Worm (Caenorhabditis elegans): ENCODE measurements around the gene lys-1.
A peak's percentile ranks its signal among the peaks of the same experiment; 100 is the strongest.

Gene lys-1

ce11 chrV:10246443-10246885 is 31.2 kb upstream of the lys-1 start (continued):
- TF ChIP-seq lin-13 (GFP tag; optimal IDR thresholded peaks at IDR 0.05) (peak; percentile 13), skn-1 (tag; optimal IDR thresholded peaks at IDR 0.05) (no peak), fkh-8 (tag; optimal IDR thresholded peaks at IDR 0.05) (peak; percentile 89), swsn-7 (tag; optimal IDR thresholded peaks at IDR 0.05) (peak; percentile 42), irx-1 (tag; optimal IDR thresholded peaks at IDR 0.05) (peak; percentile 20), nhr-71 (tag; optimal IDR thresholded peaks at IDR 0.05) (peak; percentile 84), F16B12.6 (tag; optimal IDR thresholded peaks at IDR 0.05) (no peak), nhr-85 (tag) (peak; percentile 67)

ce11 chrV:10246967-10247366 is 30.7 kb upstream of the lys-1 start:
- TF ChIP-seq unc-30 (tag; optimal IDR thresholded peaks at IDR 0.05) = no peak
- no peak for TF ChIP-seq ces-1 (GFP tag; optimal IDR thresholded peaks at IDR 0.05)
- TF ChIP-seq rnt-1 (tag; optimal IDR thresholded peaks at IDR 0.05) = peak; percentile 37
- TF ChIP-seq hlh-4 (tag; optimal IDR thresholded peaks at IDR 0.05) = no peak
- peak; percentile 8 for TF ChIP-seq blmp-1 (tag; optimal IDR thresholded peaks at IDR 0.05)
- TF ChIP-seq irx-1 (tag; optimal IDR thresholded peaks at IDR 0.05) = no peak
- TF ChIP-seq pag-3 (tag; optimal IDR thresholded peaks at IDR 0.05; ENCODE audit: borderline replicate concordance, insufficient read depth) = no peak
- no peak for TF ChIP-seq nhr-90 (tag; optimal IDR thresholded peaks at IDR 0.05; ENCODE audit: poor library complexity)
- peak in 1 of 2 experiments; percentile 17 for TF ChIP-seq mdl-1 (tag; optimal IDR thresholded peaks at IDR 0.05)
- TF ChIP-seq ceh-82 (tag; optimal IDR thresholded peaks at IDR 0.05) = no peak
- TF ChIP-seq lin-14 (GFP tag; optimal IDR thresholded peaks at IDR 0.05) = peak; percentile 22
- no peak for TF ChIP-seq zag-1 (tag; optimal IDR thresholded peaks at IDR 0.05)
- no peak for TF ChIP-seq tlp-1 (tag; optimal IDR thresholded peaks at IDR 0.05)
- TF ChIP-seq pqm-1 (tag; optimal IDR thresholded peaks at IDR 0.05) = no peak
- TF ChIP-seq nhr-19 (GFP tag; conservative IDR thresholded peaks at IDR 0.05) = peak; percentile 38
- no peak for TF ChIP-seq aly-2 (tag; optimal IDR thresholded peaks at IDR 0.05)
- TF ChIP-seq lin-13 (GFP tag; optimal IDR thresholded peaks at IDR 0.05) = no peak

- no peak for TF ChIP-seq zag-1 (tag; optimal IDR thresholded peaks at IDR 0.05)
- no peak for TF ChIP-seq nhr-19 (GFP tag; conservative IDR thresholded peaks at IDR 0.05)
- peak; percentile 17 for TF ChIP-seq pax-3 (tag; optimal IDR thresholded peaks at IDR 0.05)
- TF ChIP-seq fkh-8 (tag; optimal IDR thresholded peaks at IDR 0.05) = peak; percentile 46
- TF ChIP-seq ceh-8 (GFP tag; optimal IDR thresholded peaks at IDR 0.05) = peak; percentile 58
- peak; percentile 18 for TF ChIP-seq nhr-71 (tag; optimal IDR thresholded peaks at IDR 0.05)
- TF ChIP-seq zip-4 (GFP tag; optimal IDR thresholded peaks at IDR 0.05) = no peak
- TF ChIP-seq ceh-90 (tag; optimal IDR thresholded peaks at IDR 0.05) = no peak
- TF ChIP-seq dsc-1 (tag; optimal IDR thresholded peaks at IDR 0.05) = peak; percentile 69
- peak; percentile 58 for TF ChIP-seq lin-14 (GFP tag; optimal IDR thresholded peaks at IDR 0.05)
- TF ChIP-seq unc-30 (tag; optimal IDR thresholded peaks at IDR 0.05) = no peak
- TF ChIP-seq nhr-47 (tag; optimal IDR thresholded peaks at IDR 0.05) = peak; percentile 31
- no peak for TF ChIP-seq nhr-84 (tag; optimal IDR thresholded peaks at IDR 0.05)
- TF ChIP-seq tbx-2 (tag; optimal IDR thresholded peaks at IDR 0.05) = no peak
- no peak for TF ChIP-seq lin-39 (tag; optimal IDR thresholded peaks at IDR 0.05)
Observed at ce11 chrV:10247673-10248239, 29.9 kb upstream of the lys-1 start.

ce11 chrV:10248255-10248979 is 29.3 kb upstream of the lys-1 start, which contains the start of gene akt-1:
akt-1 (plus strand) TSS chrV:10248905.
- TF ChIP-seq jun-1 (tag; optimal IDR thresholded peaks at IDR 0.05) = no peak
- TF ChIP-seq fkh-8 (tag; optimal IDR thresholded peaks at IDR 0.05) = no peak
- TF ChIP-seq unc-130 (tag; optimal IDR thresholded peaks at IDR 0.05) = no peak
- TF ChIP-seq ama-1 (optimal IDR thresholded peaks at IDR 0.05) = peak; percentile 2
- TF ChIP-seq efl-1 (optimal IDR thresholded peaks at IDR 0.05) = no peak
- TF ChIP-seq efl-1 (GFP tag; optimal IDR thresholded peaks at IDR 0.05 in 1 of 2) = peak in 1 of 2 experiments; percentile 49
- no peak for TF ChIP-seq vab-15 (tag; optimal IDR thresholded peaks at IDR 0.05)
